Worm (Caenorhabditis elegans) whole organism, L3 larva: ENCODE measurements around the gene act-5.

Experiments used
- R02D3.7 ChIP-seq: fragments of 150-350 bp; optimal IDR thresholded peaks from 2 replicates; lab custom pipeline; 2014; ENCODE audit warnings: missing biosample characterization, missing genetic modification characterization
- ama-1 ChIP-seq: fragments of 150-350 bp; optimal IDR thresholded peaks from 2 replicates; lab custom pipeline; 2018
- jun-1 ChIP-seq: fragments of 150-350 bp; optimal IDR thresholded peaks from 2 replicates; lab custom pipeline; 2014; ENCODE audit warnings: missing biosample characterization, missing genetic modification reagents, missing genetic modification characterization
- nhr-11 ChIP-seq: fragments of 150-350 bp; optimal IDR thresholded peaks from 2 replicates; lab custom pipeline; 2014; ENCODE audit warnings: missing biosample characterization, missing genetic modification characterization
- nhr-12 ChIP-seq: fragments of 150-350 bp; optimal IDR thresholded peaks from 2 replicates; lab custom pipeline; 2014; ENCODE audit warnings: missing biosample characterization, missing genetic modification characterization
- nhr-76 ChIP-seq: fragments of 150-350 bp; sonication (generic microtip); optimal IDR thresholded peaks from 5 replicates; lab custom pipeline; 2014; ENCODE audit warnings: missing biosample characterization, missing genetic modification characterization
- nhr-77 ChIP-seq: fragments of 150-350 bp; optimal IDR thresholded peaks from 2 replicates; lab custom pipeline; 2014; ENCODE audit warnings: missing biosample characterization, missing genetic modification characterization
- pha-4 ChIP-seq: fragments of 150-350 bp; optimal IDR thresholded peaks from 2 replicates; lab custom pipeline; 2014; ENCODE audit warnings: missing biosample characterization, missing genetic modification reagents, missing genetic modification characterization
- snpc-4 ChIP-seq: fragments of 150-350 bp; optimal IDR thresholded peaks from 2 replicates; lab custom pipeline; 2014; ENCODE audit warnings: missing biosample characterization, missing genetic modification characterization
- tbx-2 ChIP-seq: sonication (generic microtip); optimal IDR thresholded peaks from 2 replicates; lab custom pipeline; 2016; ENCODE audit warnings: mild to moderate bottlenecking, missing genetic modification characterization, missing compliant biosample characterization
- unc-62 ChIP-seq: fragments of 150-350 bp; sonication (generic microtip); optimal IDR thresholded peaks from 4 replicates; lab custom pipeline; 2014; ENCODE audit warnings: missing biosample characterization, missing genetic modification reagents, missing genetic modification characterization
- ztf-11 ChIP-seq: fragments of 150-350 bp; optimal IDR thresholded peaks from 2 replicates; lab custom pipeline; 2014; ENCODE audit warnings: missing biosample characterization, missing genetic modification characterization
- ztf-4 ChIP-seq: fragments of 150-350 bp; optimal IDR thresholded peaks from 2 replicates; lab custom pipeline; 2014; ENCODE audit warnings: missing biosample characterization, missing genetic modification characterization

DNA sequence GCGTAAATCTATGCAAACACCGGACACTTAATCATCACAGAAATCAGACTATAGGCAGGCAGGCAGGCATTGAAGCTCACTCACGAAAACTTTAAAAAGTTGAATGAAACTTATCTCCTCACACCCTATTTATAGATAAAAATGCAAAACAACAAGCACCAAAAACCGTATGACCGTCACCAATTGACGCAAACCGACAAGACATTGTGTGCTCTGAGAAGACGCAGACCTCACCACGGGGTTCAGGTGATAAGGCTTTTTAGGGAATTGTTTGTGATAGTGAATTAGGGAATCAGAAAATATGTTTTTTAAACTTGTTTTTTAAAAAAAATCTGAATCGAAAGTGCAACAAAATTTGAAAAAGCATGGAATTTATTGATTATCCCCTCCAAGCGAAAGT is 20.8 kb upstream of the act-5 start, which contains the start of gene T12D8.5:
- TF ChIP-seq R02D3.7 (no peak), jun-1 (tag; lab: Kevin White, UChicago) (peak; percentile 19), nhr-12 (no peak), nhr-76 (tag; lab: Kevin White, UChicago) (no peak), unc-62 (GFP tag; lab: Kevin White, UChicago) (no peak), ztf-4 (no peak), nhr-11 (tag; lab: Kevin White, UChicago) (no peak), snpc-4 (tag; lab: Kevin White, UChicago) (no peak), tbx-2 (tag; lab: Kevin White, UChicago) (no peak), nhr-77 (no peak), ztf-11 (tag; lab: Kevin White, UChicago) (no peak), ama-1 (no peak), pha-4 (tag; lab: Kevin White, UChicago) (peak; percentile 58)
